Worm (Caenorhabditis elegans) whole organism, L1 larva: ENCODE results near the gene srb-12.

ENCODE experiments used
- alr-1 ChIP-seq: fragments of 200-800 bp; sonication (Bioruptor generic); optimal IDR thresholded peaks from 2 replicates; lab custom pipeline; 2018; ENCODE audit warnings: borderline replicate concordance, mild to moderate bottlenecking, missing genetic modification characterization, missing compliant biosample characterization
- efl-3 ChIP-seq: fragments of 200-800 bp; sonication (Bioruptor generic); optimal IDR thresholded peaks from 2 replicates; lab custom pipeline; 2018; ENCODE audit warnings: mild to moderate bottlenecking, missing genetic modification characterization, missing compliant biosample characterization
- egl-27 ChIP-seq, 2 experiments: fragments of 150-350 bp in 1 of 2; sonication (generic microtip); optimal IDR thresholded peaks; 3 replicates each; lab custom pipeline; 2017 to 2018; ENCODE audit warnings: missing biosample characterization in 2 of 2, missing genetic modification characterization in 2 of 2, missing genetic modification reagents in 2 of 2
- lin-13 ChIP-seq: fragments of 150-350 bp; optimal IDR thresholded peaks from 2 replicates; lab custom pipeline; 2014; ENCODE audit warnings: missing biosample characterization, missing genetic modification reagents, missing genetic modification characterization
- lir-3 ChIP-seq: sonication (generic microtip); optimal IDR thresholded peaks from 2 replicates; lab custom pipeline; 2016; ENCODE audit warnings: mild to moderate bottlenecking, missing genetic modification characterization, moderate library complexity, missing compliant biosample characterization; ENCODE audit not compliant: poor library complexity
- nhr-12 ChIP-seq: sonication (generic microtip); optimal IDR thresholded peaks from 2 replicates; lab custom pipeline; 2017; ENCODE audit warnings: missing biosample characterization, missing genetic modification characterization
- nhr-237 ChIP-seq: fragments of 150-350 bp; optimal IDR thresholded peaks from 2 replicates; lab custom pipeline; 2014; ENCODE audit warnings: missing biosample characterization, missing genetic modification characterization
- nhr-76 ChIP-seq: sonication (generic microtip); optimal IDR thresholded peaks from 2 replicates; lab custom pipeline; 2017; ENCODE audit warnings: missing biosample characterization, missing genetic modification characterization
- nhr-90 ChIP-seq: sonication (generic microtip); optimal IDR thresholded peaks from 2 replicates; lab custom pipeline; 2016; ENCODE audit warnings: mild to moderate bottlenecking, missing genetic modification characterization, missing compliant biosample characterization; ENCODE audit not compliant: poor library complexity
- snu-23 ChIP-seq: sonication (generic microtip); optimal IDR thresholded peaks from 2 replicates; lab custom pipeline; 2016; ENCODE audit warnings: missing genetic modification characterization, missing compliant biosample characterization
- unc-62 ChIP-seq: fragments of 150-350 bp; optimal IDR thresholded peaks from 2 replicates; lab custom pipeline; 2014; ENCODE audit warnings: missing biosample characterization, missing genetic modification reagents, missing genetic modification characterization
- zip-4 ChIP-seq: fragments of 200-800 bp; sonication (Bioruptor generic); optimal IDR thresholded peaks from 2 replicates; lab custom pipeline; 2018; ENCODE audit warnings: mild to moderate bottlenecking, missing genetic modification characterization, moderate library complexity, missing compliant biosample characterization
- ztf-4 ChIP-seq: fragments of 150-350 bp; optimal IDR thresholded peaks from 2 replicates; lab custom pipeline; 2014; ENCODE audit warnings: missing biosample characterization, missing genetic modification characterization

DNA sequence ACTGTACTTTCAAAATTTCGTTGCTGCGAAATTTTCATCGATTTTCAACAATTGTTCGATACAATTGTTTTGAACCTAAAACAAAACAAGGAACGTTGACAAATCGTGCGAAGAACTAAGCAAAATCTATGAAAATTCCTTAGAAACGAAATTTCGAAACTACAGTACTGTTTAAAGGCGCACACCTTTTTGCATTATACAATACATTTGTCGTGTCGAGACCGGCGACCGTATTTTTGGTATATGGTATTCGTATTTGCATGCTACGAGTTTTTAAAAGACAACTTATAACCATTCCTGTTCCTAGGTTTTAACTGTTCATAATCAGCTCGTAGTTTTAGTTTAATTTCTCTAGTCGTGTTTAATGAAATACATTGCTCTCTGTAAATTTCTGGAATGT, 24.2 kb upstream of the srb-12 start:
- TF ChIP-seq snu-23 (no peak), efl-3 (GFP tag; lab: Kevin White, UChicago) (no peak), ztf-4 (tag; lab: Kevin White, UChicago) (no peak), nhr-12 (no peak), zip-4 (GFP tag; lab: Kevin White, UChicago) (peak; percentile 7), lin-13 (GFP tag; lab: Kevin White, UChicago) (no peak), nhr-76 (no peak), alr-1 (tag; lab: Kevin White, UChicago) (no peak), egl-27 (tag; optimal IDR thresholded peaks at IDR 0.05; lab: Kevin White, UChicago) (no peak), lir-3 (no peak), nhr-237 (tag; lab: Kevin White, UChicago) (no peak), nhr-90 (no peak), unc-62 (no peak)
